Fruit fly (Drosophila melanogaster) S2 (cell line): ENCODE measurements around the gene AcCoAS.

Experiments
- CG8478 ChIP-seq: fragments of >200 bp; optimal IDR thresholded peaks from 2 replicates; lab custom pipeline; 2018
- CTCF ChIP-seq, 2 experiments: fragments of >200 bp; optimal IDR thresholded peaks; 2 replicates each; lab custom pipeline; 2018

dm6 chr3L:21319957-21320356 is 39.9 kb upstream of the AcCoAS start:
- TF ChIP-seq CG8478 (lab: Kevin White, UChicago), result no peak
- no peak for TF ChIP-seq CTCF (optimal IDR thresholded peaks at IDR 0.05; lab: Kevin White, UChicago)
